Worm (Caenorhabditis elegans): ENCODE data around the gene F57A8.6.

ce11 chrV:10122670-10123069, 49.0 kb upstream of the F57A8.6 start, which contains the start of gene srxa-19:
- TF ChIP-seq sea-1 (GFP tag; conservative IDR thresholded peaks at IDR 0.05) (no peak), scrt-1 (GFP tag; IDR thresholded peaks at IDR 0.05) (no peak), ama-1 (optimal IDR thresholded peaks at IDR 0.05) (no peak), flt-1 (GFP tag; IDR thresholded peaks at IDR 0.05) (no peak), hnd-1 (tag; optimal IDR thresholded peaks at IDR 0.05) (no peak), ceh-36 (tag; optimal IDR thresholded peaks at IDR 0.05) (no peak), tra-4 (tag; optimal IDR thresholded peaks at IDR 0.05) (no peak), ceh-13 (GFP tag; optimal IDR thresholded peaks at IDR 0.05) (no peak)

Measured in whole organism, early embryonic.